Fruit fly (Drosophila melanogaster): ENCODE results near the gene Rim2.

dm6 chr2L:1708110-1708509 lies 16.1 kb downstream of the Rim2 start:
- TF ChIP-seq Sin3A (optimal IDR thresholded peaks at IDR 0.05) (no peak), psq (optimal IDR thresholded peaks at IDR 0.05) (no peak), h (optimal IDR thresholded peaks at IDR 0.05) (no peak), Myc (optimal IDR thresholded peaks at IDR 0.05) (no peak), insv (optimal IDR thresholded peaks at IDR 0.05) (no peak)
